Worm (Caenorhabditis elegans): ENCODE measurements around the gene soap-1.

DNA sequence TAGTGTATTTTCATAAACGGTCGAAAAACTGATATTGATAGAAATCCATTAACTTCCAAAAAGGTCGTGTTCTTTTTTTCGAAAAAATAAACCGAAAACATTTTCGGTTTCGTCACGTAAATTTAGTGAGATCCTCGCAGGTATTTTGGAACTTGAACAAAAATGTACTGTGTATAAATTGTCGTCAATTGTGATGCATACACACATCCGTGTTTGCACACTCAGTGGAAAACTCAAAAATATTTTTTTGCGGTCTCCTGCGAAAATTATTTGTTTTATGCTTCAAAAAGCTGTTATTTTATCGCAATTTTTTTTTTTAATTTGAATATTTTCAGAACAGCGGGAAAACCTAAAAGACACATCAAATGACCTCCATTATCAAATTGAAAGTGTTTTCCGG, 35.9 kb downstream of the soap-1 start, which contains the start of gene cpsf-2:
- TF ChIP-seq tra-1 (GFP tag; IDR thresholded peaks at IDR 0.05) (no peak), daf-12 (tag; optimal IDR thresholded peaks at IDR 0.05) (no peak)

Measured in whole organism, L4 larva.